Worm (Caenorhabditis elegans) whole organism, L4 larva: Measurements from ENCODE around the gene twk-10.

Source experiments
- F10B5.3 ChIP-seq: sonication (generic microtip); optimal IDR thresholded peaks from 2 replicates; lab custom pipeline; 2016; ENCODE audit warnings: mild to moderate bottlenecking, missing genetic modification characterization, missing compliant biosample characterization
- F37D6.2 ChIP-seq: sonication (generic microtip); optimal IDR thresholded peaks from 2 replicates; lab custom pipeline; 2016; ENCODE audit warnings: mild to moderate bottlenecking, missing genetic modification characterization, missing compliant biosample characterization
- F49E8.2 ChIP-seq: sonication (generic microtip); optimal IDR thresholded peaks from 2 replicates; lab custom pipeline; 2016; ENCODE audit warnings: missing compliant biosample characterization, mild to moderate bottlenecking, missing genetic modification characterization, borderline replicate concordance
- Y48G9A.11 ChIP-seq: fragments of 200-800 bp; sonication (Bioruptor generic); IDR thresholded peaks from 2 replicates; pipeline ENCODE4 v1.3.6; 2022; ENCODE audit warnings: missing genetic modification reagents, missing genetic modification characterization, missing compliant biosample characterization
- Y75B8A.6 ChIP-seq: fragments of 200-800 bp; sonication (Bioruptor generic); IDR thresholded peaks from 2 replicates; pipeline ENCODE4 v1.3.6; 2022; ENCODE audit warnings: missing genetic modification reagents, missing genetic modification characterization, missing compliant biosample characterization
- ZK546.5 ChIP-seq, 2 experiments: sonication (generic microtip); optimal IDR thresholded peaks; 2 replicates each; lab custom pipeline; 2017; ENCODE audit warnings: missing biosample characterization in 2 of 2, missing genetic modification characterization in 2 of 2
- aha-1 ChIP-seq: fragments of 150-350 bp; peaks from one replicate; lab custom pipeline; 2014; ENCODE audit warnings: missing biosample characterization, missing genetic modification characterization
- ama-1 ChIP-seq: fragments of 150-350 bp; optimal IDR thresholded peaks from 2 replicates; lab custom pipeline; 2014; ENCODE audit warnings: inconsistent platforms, mixed read lengths
- arid-1 ChIP-seq: fragments of 200-800 bp; sonication (Bioruptor generic); conservative IDR thresholded peaks from 2 replicates; pipeline ENCODE4 v1.3.6; 2022; ENCODE audit warnings: missing genetic modification reagents, missing genetic modification characterization, missing compliant biosample characterization
- attf-4 ChIP-seq: sonication (generic microtip); optimal IDR thresholded peaks from 3 replicates; lab custom pipeline; 2017; ENCODE audit warnings: missing biosample characterization, missing genetic modification characterization
- ceh-20 ChIP-seq: fragments of 200-800 bp; sonication (Bioruptor generic); IDR thresholded peaks from 2 replicates; pipeline ENCODE4 v1.3.6; 2022; ENCODE audit warnings: missing genetic modification reagents, missing genetic modification characterization, missing compliant biosample characterization
- ceh-44 ChIP-seq: fragments of 200-800 bp; sonication (Bioruptor generic); IDR thresholded peaks from 2 replicates; pipeline ENCODE4 v1.3.6; 2022; ENCODE audit warnings: missing genetic modification reagents, missing genetic modification characterization, missing compliant biosample characterization
- ceh-82 ChIP-seq: sonication (generic microtip); optimal IDR thresholded peaks from 2 replicates; lab custom pipeline; 2017; ENCODE audit warnings: missing biosample characterization, missing genetic modification characterization
- ces-1 ChIP-seq: fragments of 150-350 bp; sonication (generic microtip); optimal IDR thresholded peaks from 4 replicates; lab custom pipeline; 2014; ENCODE audit warnings: missing biosample characterization, missing genetic modification reagents, missing genetic modification characterization
- cey-2 ChIP-seq: sonication (generic microtip); optimal IDR thresholded peaks from 3 replicates; lab custom pipeline; 2017; ENCODE audit warnings: missing genetic modification characterization, mild to moderate bottlenecking, missing compliant biosample characterization, antibody characterized with exemption, borderline replicate concordance; ENCODE audit not compliant: insufficient read depth
- ctbp-1 ChIP-seq: fragments of 200-800 bp; sonication (Bioruptor generic); IDR thresholded peaks from 2 replicates; pipeline ENCODE4 v1.3.6; 2022; ENCODE audit warnings: missing genetic modification reagents, missing genetic modification characterization, missing compliant biosample characterization
- daf-12 ChIP-seq: fragments of 150-350 bp; optimal IDR thresholded peaks from 2 replicates; lab custom pipeline; 2014; ENCODE audit warnings: missing biosample characterization, missing genetic modification reagents, missing genetic modification characterization
- daf-16 ChIP-seq, 3 experiments: sonication (generic microtip); optimal IDR thresholded peaks; 2 replicates each; lab custom pipeline; 2016 to 2017; ENCODE audit warnings: missing genetic modification characterization in 3 of 3, missing genetic modification reagents in 3 of 3, mild to moderate bottlenecking in 2 of 3, missing compliant biosample characterization in 2 of 3, missing biosample characterization in 1 of 3, moderate library complexity in 1 of 3
- daf-19 ChIP-seq: fragments of 200-800 bp; sonication (Bioruptor generic); conservative IDR thresholded peaks from 2 replicates; pipeline ENCODE4 v1.3.6; 2022; ENCODE audit warnings: missing genetic modification characterization, missing compliant biosample characterization
- dmd-6 ChIP-seq: fragments of 200-800 bp; sonication (Bioruptor generic); IDR thresholded peaks from 2 replicates; pipeline ENCODE4 v1.3.6; 2022; ENCODE audit warnings: missing genetic modification reagents, missing genetic modification characterization, missing compliant biosample characterization
- dve-1 ChIP-seq: sonication (generic microtip); optimal IDR thresholded peaks from 2 replicates; lab custom pipeline; 2017; ENCODE audit warnings: antibody characterized with exemption, mild to moderate bottlenecking, missing genetic modification characterization, missing compliant biosample characterization; ENCODE audit not compliant: insufficient read depth
- jun-1 ChIP-seq: fragments of 150-350 bp; optimal IDR thresholded peaks from 2 replicates; lab custom pipeline; 2014; ENCODE audit warnings: missing biosample characterization, missing genetic modification reagents, missing genetic modification characterization
- lin-29 ChIP-seq: fragments of 200-800 bp; sonication (Bioruptor generic); IDR thresholded peaks from 2 replicates; pipeline ENCODE4 v1.3.6; 2022; ENCODE audit warnings: missing genetic modification reagents, missing genetic modification characterization, missing compliant biosample characterization
- madf-5 ChIP-seq, 2 experiments: fragments of 200-800 bp; sonication (Bioruptor generic); IDR thresholded peaks; 2 replicates each; pipeline ENCODE4 v1.3.6; 2022; ENCODE audit warnings: missing compliant biosample characterization in 2 of 2, missing genetic modification characterization in 2 of 2
- mdl-1 ChIP-seq, 2 experiments: fragments of 150-350 bp in 1 of 2; sonication (generic microtip) in 1 of 2; optimal IDR thresholded peaks; 2 replicates each; lab custom pipeline; 2014 to 2017; ENCODE audit warnings: missing biosample characterization in 2 of 2, missing genetic modification characterization in 2 of 2
- mep-1 ChIP-seq: fragments of 150-350 bp; sonication (generic microtip); optimal IDR thresholded peaks from 3 replicates; lab custom pipeline; 2014; ENCODE audit warnings: missing biosample characterization, missing genetic modification characterization
- nhr-237 ChIP-seq: sonication (generic microtip); optimal IDR thresholded peaks from 2 replicates; lab custom pipeline; 2017; ENCODE audit warnings: missing biosample characterization, missing genetic modification characterization
- nhr-28 ChIP-seq: fragments of 150-350 bp; optimal IDR thresholded peaks from 2 replicates; lab custom pipeline; 2014; ENCODE audit warnings: missing biosample characterization, missing genetic modification characterization
- nhr-41 ChIP-seq: fragments of 200-800 bp; sonication (Bioruptor generic); IDR thresholded peaks from 2 replicates; pipeline ENCODE4 v1.3.6; 2022; ENCODE audit warnings: missing genetic modification reagents, missing genetic modification characterization, missing compliant biosample characterization
- nhr-77 ChIP-seq: fragments of 150-350 bp; optimal IDR thresholded peaks from 2 replicates; lab custom pipeline; 2014; ENCODE audit warnings: missing biosample characterization, missing genetic modification characterization
- pha-4 ChIP-seq, 2 experiments: fragments of 150-350 bp in 1 of 2; fragments of 200-800 bp in 1 of 2; sonication (Bioruptor generic) in 1 of 2; IDR thresholded peaks in 1 of 2; optimal IDR thresholded peaks in 1 of 2; 2 replicates each; pipeline versions ENCODE4 v1.3.6 to Lab custom; 2014 to 2022; ENCODE audit warnings: missing genetic modification characterization in 2 of 2, missing genetic modification reagents in 2 of 2, missing biosample characterization in 1 of 2, missing compliant biosample characterization in 1 of 2
- pqm-1 ChIP-seq: sonication (generic microtip); optimal IDR thresholded peaks from 2 replicates; lab custom pipeline; 2017; ENCODE audit warnings: missing biosample characterization, missing genetic modification characterization
- set-16 ChIP-seq: fragments of 200-800 bp; sonication (Bioruptor generic); IDR thresholded peaks from 2 replicates; pipeline ENCODE4 v1.3.6; 2022; ENCODE audit warnings: missing genetic modification reagents, missing genetic modification characterization, missing compliant biosample characterization
- snpc-1.2 ChIP-seq: fragments of 200-800 bp; sonication (Bioruptor generic); IDR thresholded peaks from 2 replicates; pipeline ENCODE4 v1.3.6; 2022; ENCODE audit warnings: missing genetic modification reagents, missing genetic modification characterization, missing compliant biosample characterization
- snpc-4 ChIP-seq: fragments of 150-350 bp; optimal IDR thresholded peaks from 2 replicates; lab custom pipeline; 2014; ENCODE audit warnings: missing biosample characterization, missing genetic modification characterization
- spr-3 ChIP-seq: fragments of 200-800 bp; sonication (Bioruptor generic); optimal IDR thresholded peaks from 2 replicates; lab custom pipeline; 2018; ENCODE audit warnings: mild to moderate bottlenecking, missing genetic modification characterization, missing compliant biosample characterization
- tag-97 ChIP-seq: fragments of 200-800 bp; sonication (Bioruptor generic); IDR thresholded peaks from 2 replicates; pipeline ENCODE4 v1.3.6; 2022; ENCODE audit warnings: missing genetic modification characterization, missing compliant biosample characterization
- zag-1 ChIP-seq: fragments of 150-350 bp; optimal IDR thresholded peaks from 2 replicates; lab custom pipeline; 2014; ENCODE audit warnings: missing biosample characterization, missing genetic modification characterization
- zfp-3 ChIP-seq: fragments of 200-800 bp; sonication (Bioruptor generic); conservative IDR thresholded peaks from 2 replicates; pipeline ENCODE4 v1.3.6; 2022; ENCODE audit warnings: missing genetic modification reagents, missing genetic modification characterization, missing compliant biosample characterization
- zip-11 ChIP-seq: fragments of 200-800 bp; sonication (Bioruptor generic); IDR thresholded peaks from 2 replicates; pipeline ENCODE4 v1.3.6; 2022; ENCODE audit warnings: missing genetic modification characterization, missing compliant biosample characterization
- ztf-11 ChIP-seq: fragments of 150-350 bp; optimal IDR thresholded peaks from 2 replicates; lab custom pipeline; 2014; ENCODE audit warnings: missing biosample characterization, missing genetic modification characterization
- ztf-7 ChIP-seq: fragments of 150-350 bp; optimal IDR thresholded peaks from 2 replicates; lab custom pipeline; 2014; ENCODE audit warnings: missing biosample characterization, missing genetic modification characterization

The twk-10 gene

ce11 chrV:6559585-6559984 is 7.4 kb downstream of the twk-10 start (continued):
- TF ChIP-seq madf-5 (GFP tag; IDR thresholded peaks at IDR 0.05; lab: Robert Waterston, UW) (0 out of 4 replicates have a peak, but pooled peaks of 1 of the 2 experiments have one; percentile 52), ceh-44 (peak; percentile 82; the same call in 1 of the 2 replicates), nhr-77 (no peak), ama-1 (lab: Kevin White, UChicago) (no peak), nhr-237 (no peak), spr-3 (GFP tag; lab: Kevin White, UChicago) (peak; percentile 67), arid-1 (GFP tag; lab: Robert Waterston, UW) (peak; percentile 78)

DNA sequence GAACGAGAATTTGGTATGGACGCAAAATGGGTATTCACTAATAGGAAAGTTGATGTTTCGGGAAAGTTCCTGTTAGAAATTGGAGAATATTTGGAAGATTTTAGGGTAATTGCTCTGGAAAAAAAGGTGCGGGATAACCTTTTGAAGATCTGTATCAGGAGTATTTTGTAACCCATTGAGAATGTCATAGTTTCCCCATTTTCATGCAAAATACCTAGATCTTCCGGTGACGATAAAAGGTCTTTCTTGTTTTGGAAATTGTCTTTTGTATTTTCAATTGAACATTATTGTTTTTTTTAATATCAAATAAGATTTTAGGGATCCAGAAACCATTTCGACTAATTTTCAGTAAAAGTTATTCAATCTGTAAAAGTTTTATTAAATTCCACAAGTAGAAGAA is 9.5 kb downstream of the twk-10 start, which contains the start of gene spp-19:
Gene spp-19 (minus strand): TSS at position 101 of the 400 bp plus-strand sequence.
- no peak for TF ChIP-seq F49E8.2
- no peak for TF ChIP-seq ceh-20 (GFP tag; lab: Robert Waterston, UW)
- TF ChIP-seq zip-11 (GFP tag; lab: Robert Waterston, UW): no peak
- TF ChIP-seq madf-5 (GFP tag; IDR thresholded peaks at IDR 0.05; lab: Robert Waterston, UW): no peak
- TF ChIP-seq lin-29 (GFP tag; lab: Robert Waterston, UW): no peak
- TF ChIP-seq daf-12 (tag; lab: Kevin White, UChicago): no peak
- TF ChIP-seq F10B5.3 (tag; lab: Kevin White, UChicago): no peak
- no peak for TF ChIP-seq ztf-11 (tag; lab: Kevin White, UChicago)
- no peak for TF ChIP-seq aha-1 (tag; lab: Kevin White, UChicago)
- TF ChIP-seq nhr-41 (GFP tag; lab: Robert Waterston, UW): no peak
- TF ChIP-seq cey-2 (tag; lab: Kevin White, UChicago): no peak
- no peak for TF ChIP-seq attf-4
- no peak for TF ChIP-seq zfp-3 (GFP tag; lab: Robert Waterston, UW)
- no peak for TF ChIP-seq ctbp-1 (GFP tag; lab: Robert Waterston, UW)
- no peak for TF ChIP-seq F37D6.2 (tag; lab: Kevin White, UChicago)
- no peak for TF ChIP-seq pha-4 (GFP tag; IDR thresholded peaks at IDR 0.05; lab: Robert Waterston, UW)
- TF ChIP-seq pha-4 (tag; optimal IDR thresholded peaks at IDR 0.05; lab: Kevin White, UChicago): no peak
- TF ChIP-seq set-16 (GFP tag; lab: Robert Waterston, UW): no peak
- TF ChIP-seq tag-97 (GFP tag; lab: Robert Waterston, UW): no peak
- no peak for TF ChIP-seq mep-1

ce11 chrV:6565851-6566386 is 13.8 kb downstream of the twk-10 start, which contains the start of gene K04A8.1:
Gene K04A8.1 (plus strand): TSS chrV:6566336.
- TF ChIP-seq ama-1 (lab: Kevin White, UChicago): no peak
- no peak for TF ChIP-seq daf-16 (GFP tag; optimal IDR thresholded peaks at IDR 0.05; lab: Kevin White, UChicago)
- peak; percentile 75 for TF ChIP-seq daf-16 (tag; optimal IDR thresholded peaks at IDR 0.05; lab: Kevin White, UChicago)
- no peak for TF ChIP-seq ceh-82 (tag; lab: Kevin White, UChicago)
- TF ChIP-seq Y75B8A.6: no peak
- peak; percentile 69 for TF ChIP-seq pqm-1
- peak; percentile 45 for TF ChIP-seq nhr-28 (tag; lab: Kevin White, UChicago)
- peak; percentile 50 for TF ChIP-seq dve-1 (tag; lab: Kevin White, UChicago)

- TF ChIP-seq ces-1 (GFP tag; lab: Kevin White, UChicago): no peak
- TF ChIP-seq dmd-6 (GFP tag; lab: Robert Waterston, UW): peak; percentile 33; the same call in 1 of the 2 replicates
- no peak for TF ChIP-seq snpc-1.2
- no peak for TF ChIP-seq snpc-4 (tag; lab: Kevin White, UChicago)
- no peak for TF ChIP-seq ZK546.5 (tag; optimal IDR thresholded peaks at IDR 0.05; lab: Kevin White, UChicago)
- peak in 1 of 2 experiments; percentile 5 for TF ChIP-seq mdl-1 (tag; optimal IDR thresholded peaks at IDR 0.05; lab: Kevin White, UChicago)
- TF ChIP-seq zag-1 (tag; lab: Kevin White, UChicago): no peak
- peak; percentile 90 for TF ChIP-seq nhr-28 (tag; lab: Kevin White, UChicago)
- no peak for TF ChIP-seq ztf-7
- TF ChIP-seq Y48G9A.11 (GFP tag; lab: Robert Waterston, UW): no peak
- no peak for TF ChIP-seq attf-4
- no peak for TF ChIP-seq jun-1 (tag; lab: Kevin White, UChicago)
- TF ChIP-seq pqm-1: peak; percentile 98
- no peak for TF ChIP-seq daf-19 (GFP tag; lab: Robert Waterston, UW)
- no peak for TF ChIP-seq cey-2 (tag; lab: Kevin White, UChicago)
- no peak for TF ChIP-seq daf-12 (tag; lab: Kevin White, UChicago)
- TF ChIP-seq arid-1 (GFP tag; lab: Robert Waterston, UW): no peak
- peak; percentile 67 for TF ChIP-seq dve-1 (tag; lab: Kevin White, UChicago)
- TF ChIP-seq madf-5 (GFP tag; IDR thresholded peaks at IDR 0.05; lab: Robert Waterston, UW): no peak
- no peak for TF ChIP-seq daf-16 (GFP tag; optimal IDR thresholded peaks at IDR 0.05; lab: Kevin White, UChicago)
- TF ChIP-seq daf-16 (tag; optimal IDR thresholded peaks at IDR 0.05; lab: Kevin White, UChicago): peak; percentile 96
- no peak for TF ChIP-seq F37D6.2 (tag; lab: Kevin White, UChicago)
Observed at ce11 chrV:6575406-6576130, 23.4 kb downstream of the twk-10 start, which contains the start of gene fut-2. Gene fut-2 (minus strand): TSS chrV:6575890.
